Fruit fly (Drosophila melanogaster): ENCODE results near the gene CG10646.

The CG10646 gene

DNA sequence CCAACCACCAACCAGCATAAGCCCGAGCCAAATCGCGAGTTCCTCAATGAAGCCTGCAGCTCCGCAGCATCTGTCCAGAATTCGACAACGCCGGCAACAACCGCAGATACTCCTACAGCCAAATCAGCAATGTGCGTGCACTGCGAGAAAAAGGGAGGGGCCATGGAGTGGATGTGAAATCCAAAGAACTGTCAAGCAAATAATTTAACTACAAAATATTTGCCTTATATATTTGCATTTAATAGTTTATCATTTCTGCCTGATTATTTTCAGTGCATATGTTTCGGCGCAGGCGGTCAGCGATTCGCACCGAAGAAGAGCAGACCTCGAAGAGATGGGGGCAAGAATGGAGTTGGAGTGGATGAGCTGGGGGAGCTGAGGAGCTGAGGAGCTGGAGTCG lies 48.0 kb upstream of the CG10646 start (continued):
- 0 out of 2 replicates have a peak, but pooled peaks have one; percentile 36 for TF ChIP-seq CG4404 (GFP tag; IDR thresholded peaks at IDR 0.05)
- no peak for TF ChIP-seq HLHmδ (GFP tag; optimal IDR thresholded peaks at IDR 0.05)
- no peak for TF ChIP-seq Myb (GFP tag; optimal IDR thresholded peaks at IDR 0.05)
- TF ChIP-seq pita (GFP tag; optimal IDR thresholded peaks at IDR 0.05) = no peak
- no peak for TF ChIP-seq NC2α (GFP tag; optimal IDR thresholded peaks at IDR 0.05)
- TF ChIP-seq cato (GFP tag; optimal IDR thresholded peaks at IDR 0.05; ENCODE audit: borderline replicate concordance) = no peak
- peak; percentile 24; the same call in 1 of the 2 replicates for TF ChIP-seq Ptx1 (GFP tag; IDR thresholded peaks at IDR 0.05)
- no peak for TF ChIP-seq Lhr (GFP tag; optimal IDR thresholded peaks at IDR 0.05)
- TF ChIP-seq lmd (GFP tag; IDR thresholded peaks at IDR 0.05) = 0 out of 2 replicates have a peak, but pooled peaks have one; percentile 26
- no peak for TF ChIP-seq Hmr (GFP tag; optimal IDR thresholded peaks at IDR 0.05)
- TF ChIP-seq en (GFP tag; optimal IDR thresholded peaks at IDR 0.05) = no peak

DNA sequence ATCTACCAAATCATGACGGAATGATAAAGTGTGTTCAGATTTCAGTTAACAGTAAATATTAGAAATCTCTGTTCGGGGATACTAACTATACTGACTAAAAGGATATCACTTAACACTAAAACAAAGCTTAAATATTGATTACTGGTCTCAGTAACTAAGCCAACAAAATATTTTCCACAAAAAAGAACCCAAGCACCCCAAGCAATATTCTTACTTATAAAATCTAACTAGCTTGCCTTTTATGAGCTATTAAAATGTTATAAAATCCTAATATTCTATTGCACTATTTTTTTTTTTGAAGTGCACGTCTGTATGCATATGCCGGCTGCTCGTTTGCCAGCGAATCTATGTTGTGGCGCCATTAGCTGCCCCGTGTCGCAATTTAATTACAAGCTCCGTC lies 45.8 kb upstream of the CG10646 start:
- TF ChIP-seq Ada2b (GFP tag; IDR thresholded peaks at IDR 0.05) (no peak), sens (GFP tag) (peak; percentile 63), Asciz (GFP tag; optimal IDR thresholded peaks at IDR 0.05) (no peak), CG12071 (GFP tag; optimal IDR thresholded peaks at IDR 0.05) (no peak)

DNA sequence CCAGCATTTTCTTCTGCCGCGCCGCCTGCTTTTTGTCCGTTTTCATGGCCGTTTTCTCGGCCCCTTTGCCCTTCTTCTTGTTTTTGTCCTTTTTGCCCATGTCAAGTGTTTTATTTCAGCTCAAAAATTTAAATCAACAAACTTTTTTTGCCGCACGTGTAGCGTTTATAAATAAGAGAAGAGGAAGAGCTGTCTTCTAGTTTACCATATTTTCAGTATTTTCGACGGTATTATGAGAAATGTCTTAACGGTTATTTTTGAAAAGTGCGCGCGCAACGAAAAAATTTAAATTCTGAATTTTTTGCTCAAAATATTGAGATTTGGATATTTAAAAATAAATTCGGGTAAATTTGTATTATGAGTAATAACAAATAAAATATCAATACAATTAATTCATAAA lies 33.4 kb upstream of the CG10646 start, which contains the start of gene CG4069:
TSS of gene CG4069 (minus strand) at position 193 of the 400 bp plus-strand sequence.
- TF ChIP-seq CG7357 (GFP tag; IDR thresholded peaks at IDR 0.05) (no peak), CG7271 (tag; optimal IDR thresholded peaks at IDR 0.05) (no peak), bigmax (GFP tag; optimal IDR thresholded peaks at IDR 0.05) (no peak), cas (GFP tag; IDR thresholded peaks at IDR 0.05) (no peak), seq (GFP tag; IDR thresholded peaks at IDR 0.05) (no peak), Lpt (GFP tag; optimal IDR thresholded peaks at IDR 0.05) (no peak), CG9797 (GFP tag; optimal IDR thresholded peaks at IDR 0.05) (peak; percentile 45), CG8290 (GFP tag; optimal IDR thresholded peaks at IDR 0.05) (no peak), CG8290 (tag; optimal IDR thresholded peaks at IDR 0.05) (no peak), gfzf (GFP tag; optimal IDR thresholded peaks at IDR 0.05) (peak; percentile 84), CG16779 (GFP tag; IDR thresholded peaks at IDR 0.05) (no peak), ftz-f1 (GFP tag; optimal IDR thresholded peaks at IDR 0.05) (no peak), Camta (GFP tag; optimal IDR thresholded peaks at IDR 0.05) (no peak), pzg (GFP tag; optimal IDR thresholded peaks at IDR 0.05) (peak; percentile 38), Oli (tag; optimal IDR thresholded peaks at IDR 0.05) (no peak), CG2129 (GFP tag; IDR thresholded peaks at IDR 0.05; ENCODE audit: partially characterized antibody) (no peak), CG18599 (GFP tag; optimal IDR thresholded peaks at IDR 0.05) (no peak), CG13894 (tag; optimal IDR thresholded peaks at IDR 0.05) (no peak), CG12236 (GFP tag; optimal IDR thresholded peaks at IDR 0.05) (no peak), pita (GFP tag; optimal IDR thresholded peaks at IDR 0.05) (no peak), CG18011 (GFP tag; optimal IDR thresholded peaks at IDR 0.05) (peak; percentile 7), CG17186 (GFP tag; optimal IDR thresholded peaks at IDR 0.05) (no peak), CG30020 (tag; optimal IDR thresholded peaks at IDR 0.05) (no peak), cwo (GFP tag; optimal IDR thresholded peaks at IDR 0.05) (peak; percentile 85), YL-1 (GFP tag; optimal IDR thresholded peaks at IDR 0.05) (peak; percentile 47), MBD-R2 (GFP tag; IDR thresholded peaks at IDR 0.05) (peak; percentile 39; the same call in 1 of the 2 replicates), Dip3 (GFP tag; optimal IDR thresholded peaks at IDR 0.05) (no peak), org-1 (GFP tag; optimal IDR thresholded peaks at IDR 0.05) (no peak), sr (GFP tag; IDR thresholded peaks at IDR 0.05) (no peak), hb (GFP tag; IDR thresholded peaks at IDR 0.05; ENCODE audit: partially characterized antibody) (no peak), Myb (GFP tag; optimal IDR thresholded peaks at IDR 0.05) (peak; percentile 90), Max (GFP tag; optimal IDR thresholded peaks at IDR 0.05) (peak; percentile 44), CG13775 (GFP tag; optimal IDR thresholded peaks at IDR 0.05) (no peak), ind (GFP tag; optimal IDR thresholded peaks at IDR 0.05) (no peak), pnt (GFP tag; optimal IDR thresholded peaks at IDR 0.05) (no peak), CG30403 (GFP tag; optimal IDR thresholded peaks at IDR 0.05) (no peak)
